Fruit fly (Drosophila melanogaster) whole organism, embryonic: Measurements from ENCODE around the gene SK.

ENCODE experiments used
- Antp ChIP-seq: fragments of 200-800 bp; sonication (Bioruptor generic); optimal IDR thresholded peaks from 3 replicates; lab custom pipeline; 2016; ENCODE audit warnings: missing biosample characterization, missing genetic modification characterization
- BEAF-32 ChIP-seq: fragments of 200-800 bp; sonication (Bioruptor generic); optimal IDR thresholded peaks from 3 replicates; lab custom pipeline; 2017; ENCODE audit warnings: missing biosample characterization, missing genetic modification characterization, mild to moderate bottlenecking, moderate library complexity, missing genetic modification reagents
- Bgb ChIP-seq: fragments of 200-800 bp; sonication (Bioruptor generic); IDR thresholded peaks from 2 replicates; pipeline ENCODE4 v1.3.6; 2022; ENCODE audit warnings: missing biosample characterization, missing genetic modification characterization; ENCODE audit not compliant: partially characterized antibody
- CG12155 ChIP-seq: fragments of 200-800 bp; sonication (Bioruptor generic); optimal IDR thresholded peaks from 3 replicates; lab custom pipeline; 2016; ENCODE audit warnings: missing biosample characterization, missing genetic modification characterization
- CG17186 ChIP-seq: fragments of 200-800 bp; sonication (Bioruptor generic); optimal IDR thresholded peaks from 3 replicates; lab custom pipeline; 2017; ENCODE audit warnings: missing biosample characterization, missing genetic modification reagents, missing genetic modification characterization
- CG17385 ChIP-seq: fragments of 200-800 bp; sonication (Bioruptor generic); optimal IDR thresholded peaks from 3 replicates; lab custom pipeline; 2018; ENCODE audit warnings: missing biosample characterization, mild to moderate bottlenecking, missing genetic modification characterization
- CG2199 ChIP-seq: fragments of 200-800 bp; sonication (Bioruptor generic); IDR thresholded peaks from 3 replicates; pipeline ENCODE4 v1.3.6; 2022; ENCODE audit warnings: missing biosample characterization, missing genetic modification characterization
- CG32532 ChIP-seq: fragments of 200-800 bp; sonication (Bioruptor generic); IDR thresholded peaks from 2 replicates; pipeline ENCODE4 v1.3.6; 2022; ENCODE audit warnings: missing biosample characterization, missing genetic modification characterization
- CG32772 ChIP-seq: fragments of 200-800 bp; sonication (Bioruptor generic); IDR thresholded peaks from 2 replicates; pipeline ENCODE4 v1.3.6; 2022; ENCODE audit warnings: missing biosample characterization, missing genetic modification characterization
- CG34376 ChIP-seq: fragments of 200-800 bp; sonication (Bioruptor generic); optimal IDR thresholded peaks from 2 replicates; lab custom pipeline; 2018; ENCODE audit warnings: missing biosample characterization, mild to moderate bottlenecking, missing genetic modification characterization
- CG3995 ChIP-seq: fragments of 200-800 bp; sonication (Bioruptor generic); optimal IDR thresholded peaks from 3 replicates; lab custom pipeline; 2016; ENCODE audit warnings: missing biosample characterization, missing genetic modification characterization
- CG4820 ChIP-seq: fragments of 200-800 bp; sonication (Bioruptor generic); optimal IDR thresholded peaks from 3 replicates; lab custom pipeline; 2016; ENCODE audit warnings: missing biosample characterization, missing genetic modification characterization
- CG6813 ChIP-seq: fragments of 200-800 bp; sonication (Bioruptor generic); optimal IDR thresholded peaks from 2 replicates; lab custom pipeline; 2017; ENCODE audit warnings: missing biosample characterization, missing genetic modification characterization, mild to moderate bottlenecking, moderate library complexity, missing genetic modification reagents
- CG9215 ChIP-seq: fragments of 200-800 bp; sonication (Bioruptor generic); IDR thresholded peaks from 2 replicates; pipeline ENCODE4 v1.3.6; 2022; ENCODE audit warnings: missing biosample characterization, missing genetic modification characterization
- CG9437 ChIP-seq: fragments of 200-800 bp; sonication (Bioruptor generic); optimal IDR thresholded peaks from 2 replicates; lab custom pipeline; 2018; ENCODE audit warnings: missing biosample characterization, mild to moderate bottlenecking, missing genetic modification characterization
- CG9797 ChIP-seq: fragments of 200-800 bp; sonication (Bioruptor generic); optimal IDR thresholded peaks from 3 replicates; lab custom pipeline; 2018; ENCODE audit warnings: missing biosample characterization, mild to moderate bottlenecking, missing genetic modification characterization
- CG9817 ChIP-seq: fragments of 200-800 bp; sonication (Bioruptor generic); optimal IDR thresholded peaks from 2 replicates; lab custom pipeline; 2018; ENCODE audit warnings: missing biosample characterization, mild to moderate bottlenecking, missing genetic modification characterization, moderate library complexity
- Dll ChIP-seq: fragments of 200-800 bp; sonication (Bioruptor generic); IDR thresholded peaks from 4 replicates; pipeline ENCODE4 v1.3.6; 2022; ENCODE audit warnings: missing biosample characterization, missing genetic modification characterization; ENCODE audit not compliant: partially characterized antibody
- Elba2 ChIP-seq: fragments of 200-800 bp; sonication (Bioruptor generic); optimal IDR thresholded peaks from 3 replicates; lab custom pipeline; 2016; ENCODE audit warnings: missing biosample characterization, missing genetic modification characterization
- MESR4 ChIP-seq: fragments of 200-800 bp; sonication (Bioruptor generic); optimal IDR thresholded peaks from 2 replicates; lab custom pipeline; 2018; ENCODE audit warnings: missing biosample characterization, mild to moderate bottlenecking, missing genetic modification characterization, moderate library complexity
- Nf-YB ChIP-seq: fragments of 200-800 bp; sonication (Bioruptor generic); optimal IDR thresholded peaks from 3 replicates; lab custom pipeline; 2019; ENCODE audit warnings: missing biosample characterization, mild to moderate bottlenecking, missing genetic modification characterization, moderate library complexity
- Optix ChIP-seq: fragments of 200-800 bp; sonication (Bioruptor generic); IDR thresholded peaks from 3 replicates; pipeline ENCODE4 v1.3.6; 2022; ENCODE audit warnings: missing biosample characterization, missing genetic modification characterization
- Taf1 ChIP-seq: fragments of 200-800 bp; sonication (Bioruptor generic); IDR thresholded peaks from 2 replicates; pipeline ENCODE4 v1.3.6; 2022; ENCODE audit warnings: missing biosample characterization, missing genetic modification characterization
- YL-1 ChIP-seq: fragments of 200-800 bp; sonication (Bioruptor generic); optimal IDR thresholded peaks from 3 replicates; lab custom pipeline; 2017; ENCODE audit warnings: missing biosample characterization, mild to moderate bottlenecking, missing genetic modification characterization
- amos ChIP-seq: fragments of 200-800 bp; sonication (Bioruptor generic); IDR thresholded peaks from 2 replicates; pipeline ENCODE4 v1.3.6; 2022; ENCODE audit warnings: missing biosample characterization, missing genetic modification characterization; ENCODE audit not compliant: partially characterized antibody
- az2 ChIP-seq: fragments of 200-800 bp; sonication (Bioruptor generic); optimal IDR thresholded peaks from 3 replicates; lab custom pipeline; 2016; ENCODE audit warnings: missing biosample characterization, missing genetic modification characterization
- caup ChIP-seq: fragments of 200-800 bp; sonication (Bioruptor generic); optimal IDR thresholded peaks from 3 replicates; lab custom pipeline; 2017; ENCODE audit warnings: missing biosample characterization, mild to moderate bottlenecking, missing genetic modification characterization, moderate library complexity; ENCODE audit not compliant: severe bottlenecking
- cg ChIP-seq: fragments of 200-800 bp; sonication (Bioruptor generic); optimal IDR thresholded peaks from 3 replicates; lab custom pipeline; 2019; ENCODE audit warnings: missing biosample characterization, mild to moderate bottlenecking, missing genetic modification characterization, moderate library complexity
- cwo ChIP-seq: fragments of 200-800 bp; sonication (Bioruptor generic); optimal IDR thresholded peaks from 3 replicates; lab custom pipeline; 2017; ENCODE audit warnings: missing biosample characterization, missing genetic modification characterization, mild to moderate bottlenecking, moderate library complexity, missing genetic modification reagents
- danr ChIP-seq: fragments of 200-800 bp; sonication (Bioruptor generic); IDR thresholded peaks from 2 replicates; pipeline ENCODE4 v1.3.6; 2022; ENCODE audit warnings: missing biosample characterization, missing genetic modification characterization
- dm ChIP-seq: fragments of 200-800 bp; sonication (Bioruptor generic); optimal IDR thresholded peaks from 3 replicates; lab custom pipeline; 2016; ENCODE audit warnings: missing biosample characterization, missing genetic modification characterization
- exex ChIP-seq: fragments of 200-800 bp; sonication (Bioruptor generic); optimal IDR thresholded peaks from 4 replicates; lab custom pipeline; 2018; ENCODE audit warnings: missing biosample characterization, mild to moderate bottlenecking, missing genetic modification characterization, moderate library complexity
- h ChIP-seq: fragments of >200 bp; optimal IDR thresholded peaks from 2 replicates; lab custom pipeline; 2017
- hkb ChIP-seq, 2 experiments: fragments of 200-800 bp in 1 of 2; fragments of >200 bp in 1 of 2; sonication (Bioruptor generic) in 1 of 2; IDR thresholded peaks in 1 of 2; optimal IDR thresholded peaks in 1 of 2; 2 replicates each; pipeline versions ENCODE4 v1.3.6 to Lab custom; 2017 to 2022; ENCODE audit warnings: missing biosample characterization in 1 of 2, missing genetic modification characterization in 1 of 2
- lab ChIP-seq: fragments of 200-800 bp; sonication (Bioruptor generic); optimal IDR thresholded peaks from 3 replicates; lab custom pipeline; 2017; ENCODE audit warnings: missing biosample characterization, missing genetic modification characterization, mild to moderate bottlenecking, moderate library complexity, missing genetic modification reagents
- lmd ChIP-seq: fragments of 200-800 bp; sonication (Bioruptor generic); IDR thresholded peaks from 2 replicates; pipeline ENCODE4 v1.3.6; 2022; ENCODE audit warnings: missing biosample characterization, missing genetic modification characterization
- odd ChIP-seq: fragments of 200-800 bp; sonication (Bioruptor generic); optimal IDR thresholded peaks from 2 replicates; lab custom pipeline; 2017; ENCODE audit warnings: missing biosample characterization, mild to moderate bottlenecking, missing genetic modification characterization
- onecut ChIP-seq: fragments of 200-800 bp; sonication (Bioruptor generic); IDR thresholded peaks from 2 replicates; pipeline ENCODE4 v1.3.6; 2022; ENCODE audit warnings: missing biosample characterization, missing genetic modification characterization
- org-1 ChIP-seq: fragments of 200-800 bp; sonication (Bioruptor generic); optimal IDR thresholded peaks from 2 replicates; lab custom pipeline; 2017; ENCODE audit warnings: missing biosample characterization, missing genetic modification characterization
- pho ChIP-seq: fragments of 200-800 bp; sonication (Bioruptor generic); optimal IDR thresholded peaks from 2 replicates; lab custom pipeline; 2016; ENCODE audit warnings: missing biosample characterization, missing genetic modification characterization
- pzg ChIP-seq: fragments of 200-800 bp; sonication (Bioruptor generic); optimal IDR thresholded peaks from 3 replicates; lab custom pipeline; 2018; ENCODE audit warnings: missing biosample characterization, mild to moderate bottlenecking, missing genetic modification characterization, moderate library complexity
- row ChIP-seq: fragments of 200-800 bp; sonication (Bioruptor generic); IDR thresholded peaks from 3 replicates; pipeline ENCODE4 v1.3.6; 2022; ENCODE audit warnings: missing biosample characterization, missing genetic modification characterization
- sc ChIP-seq, 3 experiments: fragments of >200 bp in 2 of 3; fragments of 200-800 bp in 1 of 3; sonication (Bioruptor generic) in 1 of 3; optimal IDR thresholded peaks; 2 replicates in 2 of 3; 3 replicates in 1 of 3; lab custom pipeline; 2017; ENCODE audit warnings: mild to moderate bottlenecking in 1 of 3, missing biosample characterization in 1 of 3, missing genetic modification characterization in 1 of 3, missing genetic modification reagents in 1 of 3
- schlank ChIP-seq: fragments of 200-800 bp; sonication (Bioruptor generic); optimal IDR thresholded peaks from 2 replicates; lab custom pipeline; 2018; ENCODE audit warnings: missing biosample characterization, mild to moderate bottlenecking, missing genetic modification characterization
- sens-2 ChIP-seq: fragments of 200-800 bp; sonication (Bioruptor generic); IDR thresholded peaks from 2 replicates; pipeline ENCODE4 v1.3.6; 2022; ENCODE audit warnings: missing biosample characterization, missing genetic modification characterization
- tin ChIP-seq: fragments of 200-800 bp; sonication (Bioruptor generic); optimal IDR thresholded peaks from 3 replicates; lab custom pipeline; 2016; ENCODE audit warnings: missing biosample characterization, missing genetic modification characterization
- usp ChIP-seq: fragments of >200 bp; optimal IDR thresholded peaks from 2 replicates; lab custom pipeline; 2017; ENCODE audit warnings: missing biosample characterization, missing genetic modification characterization
- zf30C ChIP-seq: fragments of 200-800 bp; sonication (Bioruptor generic); optimal IDR thresholded peaks from 3 replicates; lab custom pipeline; 2018; ENCODE audit warnings: missing biosample characterization, mild to moderate bottlenecking, missing genetic modification characterization

The SK gene

DNA sequence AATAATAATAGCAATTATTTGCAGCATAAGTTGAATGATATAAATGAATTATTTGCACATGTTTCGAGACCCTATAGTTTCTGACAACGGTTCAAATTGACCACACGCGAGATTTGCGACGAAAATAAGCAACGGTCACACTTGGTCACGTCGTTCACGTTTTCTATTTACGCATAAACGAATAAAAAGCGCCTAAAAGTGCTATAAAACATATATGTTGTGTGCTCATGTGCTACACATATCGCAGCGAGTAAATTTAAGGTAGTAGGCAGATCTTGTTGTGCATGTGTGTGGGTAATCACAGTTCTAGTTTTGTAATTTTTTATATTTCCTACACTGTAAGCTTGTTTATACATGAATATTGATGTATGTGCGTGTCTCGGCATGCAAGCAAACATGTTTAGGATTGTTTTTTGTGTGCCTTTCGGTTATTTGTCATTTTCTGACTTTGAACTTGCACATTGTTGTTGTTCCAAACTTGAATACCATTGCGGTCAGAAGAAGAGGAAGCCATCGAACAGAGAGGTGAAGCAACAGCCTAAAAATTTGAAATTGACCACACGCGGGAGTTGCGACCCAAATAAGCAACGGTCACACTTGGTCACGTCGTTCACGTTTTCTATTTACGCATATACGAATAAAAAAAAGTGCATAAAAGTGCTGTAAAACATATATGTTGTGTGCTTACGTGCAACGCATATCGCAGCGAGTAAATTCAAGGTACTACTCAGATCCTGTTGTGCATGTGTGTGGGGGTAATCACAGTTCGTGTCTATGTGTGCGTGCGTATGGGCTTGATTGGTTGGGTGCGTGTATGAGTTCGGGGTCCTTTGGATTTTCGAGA, 81.6 kb downstream of the SK start, which contains the start of gene Usp16-45 (continued):
- TF ChIP-seq row (no peak), CG32772 (no peak), cg (peak; percentile 68), Elba2 (GFP tag; lab: Kevin White, UChicago) (no peak), schlank (tag; lab: Kevin White, UChicago) (no peak), CG2199 (GFP tag; lab: Robert Waterston, UW) (no peak), zf30C (GFP tag; lab: Kevin White, UChicago) (no peak), Bgb (GFP tag; lab: Robert Waterston, UW) (peak; percentile 25; the same call in 1 of the 2 replicates), CG34376 (GFP tag; lab: Kevin White, UChicago) (no peak), exex (tag; lab: Kevin White, UChicago) (no peak), sc (optimal IDR thresholded peaks at IDR 0.05; lab: Kevin White, UChicago) (no peak), sc (GFP tag; optimal IDR thresholded peaks at IDR 0.05; lab: Kevin White, UChicago) (no peak), amos (GFP tag; lab: Robert Waterston, UW) (peak; percentile 47), pho (GFP tag; lab: Kevin White, UChicago) (no peak), az2 (no peak), h (lab: Kevin White, UChicago) (no peak), BEAF-32 (GFP tag; lab: Kevin White, UChicago) (peak; percentile 63), YL-1 (GFP tag; lab: Kevin White, UChicago) (peak; percentile 25), CG17186 (GFP tag; lab: Kevin White, UChicago) (no peak), Optix (GFP tag; lab: Robert Waterston, UW) (no peak), CG9215 (GFP tag; lab: Robert Waterston, UW) (no peak), onecut (GFP tag; lab: Robert Waterston, UW) (no peak), CG9437 (GFP tag; lab: Kevin White, UChicago) (peak; percentile 48), cwo (GFP tag; lab: Kevin White, UChicago) (peak; percentile 17), CG3995 (peak; percentile 75), CG32532 (no peak), odd (GFP tag; lab: Kevin White, UChicago) (no peak), Nf-YB (GFP tag; lab: Kevin White, UChicago) (peak; percentile 30), CG6813 (GFP tag; lab: Kevin White, UChicago) (no peak), CG4820 (GFP tag; lab: Kevin White, UChicago) (peak; percentile 92), CG9817 (no peak), MESR4 (GFP tag; lab: Kevin White, UChicago) (peak; percentile 96), sens-2 (GFP tag; lab: Robert Waterston, UW) (no peak), Dll (GFP tag; lab: Robert Waterston, UW) (0 out of 4 replicates have a peak, but pooled peaks have one; percentile 41), Antp (no peak), CG17385 (GFP tag; lab: Kevin White, UChicago) (peak; percentile 47), lmd (GFP tag; lab: Robert Waterston, UW) (no peak), Taf1 (no peak), danr (GFP tag; lab: Robert Waterston, UW) (no peak), lab (GFP tag; lab: Kevin White, UChicago) (no peak), usp (GFP tag; lab: Kevin White, UChicago) (no peak), dm (GFP tag; lab: Kevin White, UChicago) (peak; percentile 6), pzg (GFP tag; lab: Kevin White, UChicago) (peak; percentile 34), caup (no peak), tin (GFP tag; lab: Kevin White, UChicago) (no peak), CG12155 (GFP tag; lab: Kevin White, UChicago) (peak; percentile 14), org-1 (GFP tag; lab: Kevin White, UChicago) (no peak), CG9797 (peak; percentile 57), hkb (optimal IDR thresholded peaks at IDR 0.05; lab: Kevin White, UChicago) (no peak), hkb (GFP tag; IDR thresholded peaks at IDR 0.05; lab: Robert Waterston, UW) (no peak)
